Worm (Caenorhabditis elegans) whole organism, late embryonic: Measurements from ENCODE around the gene phg-1.

Experiments used
- T23F11.4 ChIP-seq: fragments of 200-800 bp; sonication (Bioruptor generic); optimal IDR thresholded peaks from 2 replicates; lab custom pipeline; 2018; ENCODE audit warnings: mild to moderate bottlenecking, missing genetic modification characterization, missing compliant biosample characterization
- ceh-14 ChIP-seq: sonication (generic microtip); optimal IDR thresholded peaks from 2 replicates; lab custom pipeline; 2016; ENCODE audit warnings: missing genotype, missing genetic modification characterization, missing compliant biosample characterization
- ceh-6 ChIP-seq: fragments of 200-800 bp; sonication (Bioruptor generic); optimal IDR thresholded peaks from 2 replicates; lab custom pipeline; 2018; ENCODE audit warnings: mild to moderate bottlenecking, missing genetic modification characterization, missing compliant biosample characterization
- elt-2 ChIP-seq: sonication (generic microtip); optimal IDR thresholded peaks from 2 replicates; lab custom pipeline; 2016; ENCODE audit warnings: missing genetic modification reagents, missing genetic modification characterization, missing compliant biosample characterization
- eyg-1 ChIP-seq: sonication (generic microtip); optimal IDR thresholded peaks from 2 replicates; lab custom pipeline; 2016; ENCODE audit warnings: missing genotype, missing genetic modification characterization, missing compliant biosample characterization
- fkh-10 ChIP-seq: fragments of 150-350 bp; optimal IDR thresholded peaks from 2 replicates; lab custom pipeline; 2014; ENCODE audit warnings: missing biosample characterization, missing genetic modification reagents, missing genetic modification characterization
- pha-4 ChIP-seq: fragments of 150-350 bp; optimal IDR thresholded peaks from 2 replicates; lab custom pipeline; 2018; ENCODE audit warnings: missing biosample characterization, missing genetic modification reagents, missing genetic modification characterization
- pqm-1 ChIP-seq: sonication (generic microtip); optimal IDR thresholded peaks from 2 replicates; lab custom pipeline; 2016; ENCODE audit warnings: missing genetic modification characterization, missing compliant biosample characterization
- unc-55 ChIP-seq: sonication (generic microtip); optimal IDR thresholded peaks from 2 replicates; lab custom pipeline; 2017; ENCODE audit warnings: missing biosample characterization, missing genetic modification reagents, missing genetic modification characterization

ce11 chrII:10167731-10168130 is 30.3 kb downstream of the phg-1 start:
- TF ChIP-seq ceh-14 (tag; lab: Kevin White, UChicago) = no peak
- no peak for TF ChIP-seq T23F11.4
- no peak for TF ChIP-seq fkh-10 (GFP tag; lab: Kevin White, UChicago)
- no peak for TF ChIP-seq pqm-1 (tag; lab: Kevin White, UChicago)
- TF ChIP-seq ceh-6 (GFP tag; lab: Kevin White, UChicago) = no peak
- no peak for TF ChIP-seq unc-55 (GFP tag; lab: Kevin White, UChicago)
- TF ChIP-seq pha-4 (tag; lab: Kevin White, UChicago) = no peak
- no peak for TF ChIP-seq elt-2 (tag; lab: Kevin White, UChicago)
- no peak for TF ChIP-seq eyg-1 (tag; lab: Kevin White, UChicago)
